Worm (Caenorhabditis elegans): ENCODE measurements around the gene C17G10.10.

Gene C17G10.10

ce11 chrII:5589690-5590089, 9.5 kb downstream of the C17G10.10 start, which contains the start of gene C17G10.13:
C17G10.13 (minus strand) TSS chrII:5589790.
- TF ChIP-seq hpl-2 (GFP tag; optimal IDR thresholded peaks at IDR 0.05) (no peak), lir-3 (tag; optimal IDR thresholded peaks at IDR 0.05; ENCODE audit: poor library complexity) (no peak), jun-1 (tag; optimal IDR thresholded peaks at IDR 0.05) (no peak), swsn-7 (tag; optimal IDR thresholded peaks at IDR 0.05) (no peak), aly-2 (tag; optimal IDR thresholded peaks at IDR 0.05) (no peak), fkh-10 (GFP tag; optimal IDR thresholded peaks at IDR 0.05) (no peak), ets-5 (GFP tag; IDR thresholded peaks at IDR 0.05) (no peak), grh-1 (GFP tag; IDR thresholded peaks at IDR 0.05) (no peak), ztf-11 (tag; optimal IDR thresholded peaks at IDR 0.05) (no peak), ceh-63 (GFP tag; optimal IDR thresholded peaks at IDR 0.05) (no peak), C34B4.2 (tag; optimal IDR thresholded peaks at IDR 0.05) (no peak), elt-2 (tag; optimal IDR thresholded peaks at IDR 0.05) (no peak), elt-3 (tag; optimal IDR thresholded peaks at IDR 0.05) (no peak), efl-3 (GFP tag; optimal IDR thresholded peaks at IDR 0.05) (no peak), ama-1 (optimal IDR thresholded peaks at IDR 0.05) (no peak), C16A3.4 (tag; optimal IDR thresholded peaks at IDR 0.05) (no peak)

DNA sequence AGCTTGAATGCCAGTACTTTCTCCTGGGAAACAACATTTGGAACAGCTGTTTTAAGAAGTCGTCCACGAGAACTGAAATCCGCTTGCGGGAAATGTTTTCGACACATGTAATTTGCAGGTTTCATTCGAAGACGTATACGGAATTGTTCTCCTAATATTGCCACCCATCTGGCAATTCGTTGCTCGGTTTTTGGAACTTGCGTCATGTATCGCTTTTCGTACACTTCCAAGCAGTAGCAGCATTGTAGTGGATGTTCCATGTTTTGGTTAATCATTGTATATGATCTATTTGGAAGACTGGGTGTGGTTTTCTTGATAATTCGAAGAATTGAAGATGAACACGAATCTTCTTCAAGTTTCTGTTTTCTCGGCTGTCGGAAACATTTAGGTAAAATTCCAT, 11.4 kb downstream of the C17G10.10 start:
- no peak for TF ChIP-seq xbp-1 (tag; optimal IDR thresholded peaks at IDR 0.05)
- no peak for TF ChIP-seq efl-1 (optimal IDR thresholded peaks at IDR 0.05)
- TF ChIP-seq efl-1 (GFP tag; optimal IDR thresholded peaks at IDR 0.05 in 1 of 2): no peak
- no peak for TF ChIP-seq lir-3 (tag; optimal IDR thresholded peaks at IDR 0.05; ENCODE audit: poor library complexity)
- TF ChIP-seq blmp-1 (tag; optimal IDR thresholded peaks at IDR 0.05): no peak
- no peak for TF ChIP-seq tbx-2 (tag; optimal IDR thresholded peaks at IDR 0.05)
- no peak for TF ChIP-seq alr-1 (tag; optimal IDR thresholded peaks at IDR 0.05; ENCODE audit: borderline replicate concordance)
- no peak for TF ChIP-seq skn-1 (tag; optimal IDR thresholded peaks at IDR 0.05)
- no peak for TF ChIP-seq ets-5 (GFP tag; IDR thresholded peaks at IDR 0.05)
- no peak for TF ChIP-seq lin-39 (tag; optimal IDR thresholded peaks at IDR 0.05)
- no peak for TF ChIP-seq zip-4 (GFP tag; optimal IDR thresholded peaks at IDR 0.05)
- TF ChIP-seq sptf-1 (tag; optimal IDR thresholded peaks at IDR 0.05): no peak
- TF ChIP-seq nhr-237 (tag; optimal IDR thresholded peaks at IDR 0.05): no peak
- TF ChIP-seq ama-1 (optimal IDR thresholded peaks at IDR 0.05): no peak
- no peak for TF ChIP-seq snpc-4 (tag; optimal IDR thresholded peaks at IDR 0.05)
- TF ChIP-seq nhr-47 (tag; optimal IDR thresholded peaks at IDR 0.05): no peak
- TF ChIP-seq lsy-2 (tag; optimal IDR thresholded peaks at IDR 0.05): no peak

- peak; percentile 28 for TF ChIP-seq nhr-20 (tag; optimal IDR thresholded peaks at IDR 0.05)
- peak; percentile 99 for TF ChIP-seq elt-2 (tag; optimal IDR thresholded peaks at IDR 0.05)
- TF ChIP-seq mef-2 (tag; optimal IDR thresholded peaks at IDR 0.05): no peak
- TF ChIP-seq nhr-12 (tag; optimal IDR thresholded peaks at IDR 0.05): no peak
- TF ChIP-seq pqm-1 (tag; optimal IDR thresholded peaks at IDR 0.05): peak; percentile 92
- peak in 1 of 2 experiments; percentile 25 for TF ChIP-seq lin-35 (GFP tag; optimal IDR thresholded peaks at IDR 0.05)
- no peak for TF ChIP-seq C16A3.4 (tag; optimal IDR thresholded peaks at IDR 0.05)
- TF ChIP-seq ztf-11 (tag; optimal IDR thresholded peaks at IDR 0.05): no peak
- TF ChIP-seq tlp-1 (tag; optimal IDR thresholded peaks at IDR 0.05): peak; percentile 89
- TF ChIP-seq xbp-1 (tag; optimal IDR thresholded peaks at IDR 0.05): no peak
- TF ChIP-seq mep-1 (tag; optimal IDR thresholded peaks at IDR 0.05): no peak
- no peak for TF ChIP-seq nhr-237 (tag; optimal IDR thresholded peaks at IDR 0.05)
- TF ChIP-seq lin-14 (GFP tag; optimal IDR thresholded peaks at IDR 0.05): peak; percentile 35
- TF ChIP-seq jun-1 (tag; optimal IDR thresholded peaks at IDR 0.05): peak; percentile 13
- no peak for TF ChIP-seq hlh-17 (GFP tag; optimal IDR thresholded peaks at IDR 0.05; ENCODE audit: borderline replicate concordance)
- TF ChIP-seq swsn-7 (tag; optimal IDR thresholded peaks at IDR 0.05): no peak
Observed at ce11 chrII:5585788-5586187, 13.4 kb downstream of the C17G10.10 start, which contains the start of gene lys-8. lys-8 (plus strand) TSS chrII:5586178.

Measured in whole organism, L1 larva.